Worm (Caenorhabditis elegans): ENCODE measurements around the gene W02C12.2.

- TF ChIP-seq nhr-237 (tag; optimal IDR thresholded peaks at IDR 0.05), result no peak
- no peak for TF ChIP-seq ZK546.5 (tag; optimal IDR thresholded peaks at IDR 0.05)
- TF ChIP-seq zfp-2 (tag; optimal IDR thresholded peaks at IDR 0.05), result no peak
- no peak for TF ChIP-seq mep-1 (tag; optimal IDR thresholded peaks at IDR 0.05)
- no peak for TF ChIP-seq daf-8 (GFP tag; IDR thresholded peaks at IDR 0.05)
- no peak for TF ChIP-seq ztf-11 (tag; optimal IDR thresholded peaks at IDR 0.05)
- no peak for TF ChIP-seq ama-1 (optimal IDR thresholded peaks at IDR 0.05)
- TF ChIP-seq snpc-4 (tag; optimal IDR thresholded peaks at IDR 0.05), result no peak
These were observed 6.6 kb upstream of the W02C12.2 start for ce11 chrIV:4014341-4014826.
